Worm (Caenorhabditis elegans) whole organism, L2 larva: ENCODE results near the gene slc-17.3.

Source experiments
- nhr-25 ChIP-seq: fragments of 150-350 bp; sonication (generic microtip); optimal IDR thresholded peaks from 3 replicates; lab custom pipeline; 2014; ENCODE audit warnings: missing biosample characterization, missing genetic modification characterization
- zag-1 ChIP-seq: fragments of 150-350 bp; optimal IDR thresholded peaks from 2 replicates; lab custom pipeline; 2014; ENCODE audit warnings: missing biosample characterization, missing genetic modification characterization

DNA sequence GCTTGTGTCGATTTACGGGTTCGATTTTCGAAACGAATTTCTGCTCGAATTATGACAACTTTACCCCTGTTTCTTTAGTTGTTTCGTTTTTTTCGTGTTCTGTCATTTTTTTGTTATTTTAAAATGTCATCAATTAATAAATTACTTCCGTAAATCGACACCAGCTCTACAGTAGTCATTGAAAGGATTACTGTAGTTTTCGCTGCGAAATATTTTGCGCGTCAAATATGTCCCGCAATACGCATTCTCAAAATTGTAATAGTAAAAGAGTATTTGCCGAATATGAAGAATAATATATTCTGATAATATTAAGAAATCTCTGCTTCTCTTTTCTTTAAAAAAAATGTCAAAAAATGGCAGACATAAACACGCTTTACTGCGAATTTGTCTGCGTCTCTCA, 28.1 kb upstream of the slc-17.3 start:
- TF ChIP-seq zag-1 (tag; lab: Kevin White, UChicago) (no peak), nhr-25 (no peak)
